Worm (Caenorhabditis elegans): ENCODE results near the gene nxf-2.

Gene nxf-2

DNA sequence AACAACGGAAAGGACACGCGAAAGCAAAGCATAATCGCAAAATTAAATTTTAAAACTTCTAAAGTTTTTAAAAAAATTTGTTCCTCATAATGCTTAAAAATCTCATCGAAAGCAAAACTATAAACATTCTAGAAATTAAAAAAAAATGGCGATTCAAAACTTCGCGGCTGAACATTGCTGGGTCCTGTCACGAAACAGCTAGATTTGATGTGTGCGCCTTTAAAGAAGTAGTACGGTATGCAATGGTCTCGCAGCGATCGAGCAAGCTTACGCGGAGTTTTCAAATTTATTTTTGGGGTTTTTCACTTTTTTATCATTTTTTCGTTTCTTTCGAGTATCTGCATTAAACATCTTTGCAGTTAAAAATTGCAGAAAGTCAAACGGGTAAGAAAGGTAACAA is 39.4 kb upstream of the nxf-2 start, which contains the start of gene coh-3:
TSS of gene coh-3 (plus strand) at position 353 of the 400 bp plus-strand sequence.
- TF ChIP-seq mml-1 (tag; optimal IDR thresholded peaks at IDR 0.05) (no peak), lin-15B (tag; optimal IDR thresholded peaks at IDR 0.05) (no peak), nfya-1 (tag; optimal IDR thresholded peaks at IDR 0.05; ENCODE audit: insufficient read depth) (no peak), elt-2 (tag; optimal IDR thresholded peaks at IDR 0.05) (no peak), fkh-10 (GFP tag; optimal IDR thresholded peaks at IDR 0.05) (no peak)

ce11 chrV:14456626-14457025 is 39.0 kb upstream of the nxf-2 start, which contains the start of gene bmk-1:
bmk-1 (minus strand) TSS chrV:14456984.
- no peak for TF ChIP-seq lsy-12 (tag; optimal IDR thresholded peaks at IDR 0.05)
- no peak for TF ChIP-seq R02D3.7 (tag; optimal IDR thresholded peaks at IDR 0.05)
- no peak for TF ChIP-seq eor-1 (tag; optimal IDR thresholded peaks at IDR 0.05)
- TF ChIP-seq nhr-23 (tag; optimal IDR thresholded peaks at IDR 0.05) = no peak
- no peak for TF ChIP-seq ceh-9 (tag; optimal IDR thresholded peaks at IDR 0.05)
- TF ChIP-seq jun-1 (tag; optimal IDR thresholded peaks at IDR 0.05) = no peak
- TF ChIP-seq ama-1 (optimal IDR thresholded peaks at IDR 0.05) = no peak
- no peak for TF ChIP-seq aly-2 (tag; optimal IDR thresholded peaks at IDR 0.05)
- no peak for TF ChIP-seq ceh-82 (tag; optimal IDR thresholded peaks at IDR 0.05)
- TF ChIP-seq fkh-10 (GFP tag; optimal IDR thresholded peaks at IDR 0.05) = no peak
- no peak for TF ChIP-seq nhr-11 (tag; optimal IDR thresholded peaks at IDR 0.05)
- no peak for TF ChIP-seq daf-12 (tag; optimal IDR thresholded peaks at IDR 0.05)
- TF ChIP-seq pha-4 (tag; optimal IDR thresholded peaks at IDR 0.05) = no peak
- no peak for TF ChIP-seq lin-15B (tag; optimal IDR thresholded peaks at IDR 0.05)
- TF ChIP-seq ceh-16 (tag; optimal IDR thresholded peaks at IDR 0.05) = no peak
- TF ChIP-seq mml-1 (tag; optimal IDR thresholded peaks at IDR 0.05) = no peak

DNA sequence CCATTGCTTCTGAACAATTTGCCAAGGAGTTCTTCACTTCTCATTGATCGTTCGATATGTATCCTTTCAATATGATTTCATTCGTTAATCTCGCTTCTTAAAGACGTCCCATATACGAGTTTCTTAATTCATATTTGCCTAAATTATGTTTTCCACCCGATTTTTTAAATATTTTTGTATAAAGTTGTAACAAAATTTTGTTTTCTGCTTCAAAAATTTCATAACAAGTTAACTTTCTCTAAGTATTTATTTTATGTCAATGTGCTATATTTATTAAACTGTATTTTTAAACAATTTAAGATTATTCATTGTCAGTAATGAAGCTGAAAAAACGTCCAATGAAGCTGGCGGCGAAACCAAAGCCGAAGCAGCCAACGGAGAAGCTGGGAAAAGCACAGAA is 31.8 kb upstream of the nxf-2 start, which contains the start of gene F23B12.7:
TSS of gene F23B12.7 (plus strand) at position 301 of the 400 bp plus-strand sequence.
- TF ChIP-seq skn-1 (tag; optimal IDR thresholded peaks at IDR 0.05) (no peak), sea-2 (GFP tag; optimal IDR thresholded peaks at IDR 0.05) (no peak), fos-1 (tag; optimal IDR thresholded peaks at IDR 0.05) (no peak), fkh-10 (GFP tag; optimal IDR thresholded peaks at IDR 0.05) (no peak), ceh-9 (tag; optimal IDR thresholded peaks at IDR 0.05) (no peak)

DNA sequence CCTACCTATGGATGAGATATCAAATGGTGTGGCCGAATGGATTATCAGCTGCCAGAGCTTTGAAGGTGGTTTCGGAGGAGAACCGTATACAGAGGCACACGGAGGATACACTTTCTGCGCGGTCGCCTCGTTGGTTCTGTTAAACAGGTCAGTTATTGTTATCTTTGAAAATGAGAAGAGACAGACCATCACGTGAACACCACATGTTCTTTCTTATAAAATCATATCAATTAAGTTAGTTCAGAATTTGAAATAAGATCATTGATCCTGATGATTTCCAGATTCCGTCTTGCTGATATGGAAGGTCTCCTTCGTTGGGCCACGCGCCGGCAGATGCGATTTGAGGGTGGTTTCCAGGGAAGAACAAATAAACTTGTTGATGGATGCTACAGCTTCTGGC is 31.0 kb upstream of the nxf-2 start:
- no peak for TF ChIP-seq nhr-11 (tag; optimal IDR thresholded peaks at IDR 0.05)
- TF ChIP-seq elt-2 (tag; optimal IDR thresholded peaks at IDR 0.05) = no peak
- TF ChIP-seq ztf-11 (tag; optimal IDR thresholded peaks at IDR 0.05) = no peak
- no peak for TF ChIP-seq R02D3.7 (tag; optimal IDR thresholded peaks at IDR 0.05)
- no peak for TF ChIP-seq snpc-4 (tag; optimal IDR thresholded peaks at IDR 0.05)
- TF ChIP-seq ZK546.5 (tag; optimal IDR thresholded peaks at IDR 0.05) = no peak
- no peak for TF ChIP-seq lin-39 (tag; optimal IDR thresholded peaks at IDR 0.05)
- no peak for TF ChIP-seq elt-1 (tag; optimal IDR thresholded peaks at IDR 0.05)
- TF ChIP-seq fos-1 (tag; optimal IDR thresholded peaks at IDR 0.05) = no peak
- no peak for TF ChIP-seq ceh-16 (tag; optimal IDR thresholded peaks at IDR 0.05)
- no peak for TF ChIP-seq sea-2 (GFP tag; optimal IDR thresholded peaks at IDR 0.05)
- TF ChIP-seq tbx-2 (tag; optimal IDR thresholded peaks at IDR 0.05) = no peak

ce11 chrV:14447240-14447763 is 29.7 kb upstream of the nxf-2 start, which contains the start of the genes dlat-1 and fntb-1:
dlat-1 (minus strand) TSS chrV:14447290.
fntb-1 (plus strand) TSS chrV:14447651.
- TF ChIP-seq ceh-28 (tag; optimal IDR thresholded peaks at IDR 0.05) = no peak
- TF ChIP-seq lin-15B (tag; optimal IDR thresholded peaks at IDR 0.05) = peak; percentile 36
- no peak for TF ChIP-seq ceh-9 (tag; optimal IDR thresholded peaks at IDR 0.05)
- no peak for TF ChIP-seq nhr-237 (tag; optimal IDR thresholded peaks at IDR 0.05)
- peak; percentile 86 for TF ChIP-seq elt-2 (tag; optimal IDR thresholded peaks at IDR 0.05)
- TF ChIP-seq pqm-1 (tag; optimal IDR thresholded peaks at IDR 0.05) = peak; percentile 78
- TF ChIP-seq nhr-23 (tag; optimal IDR thresholded peaks at IDR 0.05) = no peak
- TF ChIP-seq ztf-4 (tag; optimal IDR thresholded peaks at IDR 0.05) = no peak
- peak; percentile 59 for TF ChIP-seq hmg-11 (tag; optimal IDR thresholded peaks at IDR 0.05)
- TF ChIP-seq elt-1 (tag; optimal IDR thresholded peaks at IDR 0.05) = no peak

ce11 chrV:14446453-14446852 is 28.8 kb upstream of the nxf-2 start:
- TF ChIP-seq lin-15B (tag; optimal IDR thresholded peaks at IDR 0.05) (no peak), nfya-1 (tag; optimal IDR thresholded peaks at IDR 0.05; ENCODE audit: insufficient read depth) (no peak), mdl-1 (tag; optimal IDR thresholded peaks at IDR 0.05) (no peak), lsy-12 (tag; optimal IDR thresholded peaks at IDR 0.05) (no peak), nhr-237 (tag; optimal IDR thresholded peaks at IDR 0.05) (no peak), elt-3 (tag; optimal IDR thresholded peaks at IDR 0.05) (no peak), ceh-28 (tag; optimal IDR thresholded peaks at IDR 0.05) (no peak), ceh-16 (tag; optimal IDR thresholded peaks at IDR 0.05) (no peak), nhr-76 (tag; optimal IDR thresholded peaks at IDR 0.05) (no peak), daf-12 (tag; optimal IDR thresholded peaks at IDR 0.05) (no peak), nhr-12 (tag; optimal IDR thresholded peaks at IDR 0.05) (no peak), elt-2 (tag; optimal IDR thresholded peaks at IDR 0.05) (no peak), fkh-2 (tag; optimal IDR thresholded peaks at IDR 0.05) (no peak), mml-1 (tag; optimal IDR thresholded peaks at IDR 0.05) (no peak), elt-1 (tag; optimal IDR thresholded peaks at IDR 0.05) (no peak), nhr-28 (tag; optimal IDR thresholded peaks at IDR 0.05) (no peak), ztf-4 (tag; optimal IDR thresholded peaks at IDR 0.05) (no peak), pqm-1 (tag; optimal IDR thresholded peaks at IDR 0.05) (no peak), lin-39 (tag; optimal IDR thresholded peaks at IDR 0.05) (no peak), skn-1 (tag; optimal IDR thresholded peaks at IDR 0.05) (no peak)
